Worm (Caenorhabditis elegans): ENCODE results near the gene dmd-7.

ce11 chrV:6243260-6243659 is 3.5 kb upstream of the dmd-7 start:
- no peak for TF ChIP-seq F26F4.8 (GFP tag; conservative IDR thresholded peaks at IDR 0.05)
- TF ChIP-seq unc-62 (GFP tag; optimal IDR thresholded peaks at IDR 0.05 in 1 of 2) = no peak
- TF ChIP-seq unc-62 (tag; optimal IDR thresholded peaks at IDR 0.05) = no peak
- no peak for TF ChIP-seq lin-38 (GFP tag; IDR thresholded peaks at IDR 0.05)
- TF ChIP-seq zag-1 (tag; optimal IDR thresholded peaks at IDR 0.05) = no peak
- TF ChIP-seq F49E8.2 (tag; optimal IDR thresholded peaks at IDR 0.05; ENCODE audit: borderline replicate concordance) = no peak
- no peak for TF ChIP-seq aly-2 (tag; optimal IDR thresholded peaks at IDR 0.05)
- no peak for TF ChIP-seq ceh-82 (tag; optimal IDR thresholded peaks at IDR 0.05)
